Worm (Caenorhabditis elegans) whole organism, L4 larva: ENCODE results near the gene C49H3.12.

Source experiments
- D1046.2 ChIP-seq: fragments of 200-800 bp; sonication (Bioruptor generic); IDR thresholded peaks from 2 replicates; pipeline ENCODE4 v1.3.6; 2022; ENCODE audit warnings: missing genetic modification characterization, missing compliant biosample characterization
- F26F4.8 ChIP-seq: fragments of 200-800 bp; sonication (Bioruptor generic); conservative IDR thresholded peaks from 2 replicates; pipeline ENCODE4 v1.3.6; 2022; ENCODE audit warnings: missing genetic modification characterization, missing compliant biosample characterization
- R02D3.7 ChIP-seq: fragments of 150-350 bp; sonication (generic microtip); optimal IDR thresholded peaks from 3 replicates; lab custom pipeline; 2014; ENCODE audit warnings: missing biosample characterization, missing genetic modification characterization
- T20F7.1 ChIP-seq: fragments of 200-800 bp; sonication (Bioruptor generic); optimal IDR thresholded peaks from 2 replicates; lab custom pipeline; 2018; ENCODE audit warnings: mild to moderate bottlenecking, missing genetic modification characterization, missing compliant biosample characterization
- Y5F2A.4 ChIP-seq: fragments of 200-800 bp; sonication (Bioruptor generic); optimal IDR thresholded peaks from 2 replicates; lab custom pipeline; 2018; ENCODE audit warnings: mild to moderate bottlenecking, missing genetic modification characterization, missing compliant biosample characterization
- Y75B8A.6 ChIP-seq: fragments of 200-800 bp; sonication (Bioruptor generic); IDR thresholded peaks from 2 replicates; pipeline ENCODE4 v1.3.6; 2022; ENCODE audit warnings: missing genetic modification reagents, missing genetic modification characterization, missing compliant biosample characterization
- ZK546.5 ChIP-seq, 2 experiments: sonication (generic microtip); optimal IDR thresholded peaks; 2 replicates each; lab custom pipeline; 2017; ENCODE audit warnings: missing biosample characterization in 2 of 2, missing genetic modification characterization in 2 of 2
- aha-1 ChIP-seq: fragments of 150-350 bp; peaks from one replicate; lab custom pipeline; 2014; ENCODE audit warnings: missing biosample characterization, missing genetic modification characterization
- aly-2 ChIP-seq: sonication (generic microtip); optimal IDR thresholded peaks from 2 replicates; lab custom pipeline; 2018; ENCODE audit warnings: missing biosample characterization, missing genetic modification characterization
- arid-1 ChIP-seq: fragments of 200-800 bp; sonication (Bioruptor generic); conservative IDR thresholded peaks from 2 replicates; pipeline ENCODE4 v1.3.6; 2022; ENCODE audit warnings: missing genetic modification reagents, missing genetic modification characterization, missing compliant biosample characterization
- ceh-32 ChIP-seq: sonication (generic microtip); optimal IDR thresholded peaks from 2 replicates; lab custom pipeline; 2016; ENCODE audit warnings: mild to moderate bottlenecking, missing genetic modification characterization, missing compliant biosample characterization; ENCODE audit not compliant: poor library complexity
- ceh-82 ChIP-seq: sonication (generic microtip); optimal IDR thresholded peaks from 2 replicates; lab custom pipeline; 2017; ENCODE audit warnings: missing biosample characterization, missing genetic modification characterization
- cey-2 ChIP-seq: sonication (generic microtip); optimal IDR thresholded peaks from 3 replicates; lab custom pipeline; 2017; ENCODE audit warnings: missing genetic modification characterization, mild to moderate bottlenecking, missing compliant biosample characterization, antibody characterized with exemption, borderline replicate concordance; ENCODE audit not compliant: insufficient read depth
- ctbp-1 ChIP-seq: fragments of 200-800 bp; sonication (Bioruptor generic); IDR thresholded peaks from 2 replicates; pipeline ENCODE4 v1.3.6; 2022; ENCODE audit warnings: missing genetic modification reagents, missing genetic modification characterization, missing compliant biosample characterization
- daf-19 ChIP-seq: fragments of 200-800 bp; sonication (Bioruptor generic); conservative IDR thresholded peaks from 2 replicates; pipeline ENCODE4 v1.3.6; 2022; ENCODE audit warnings: missing genetic modification characterization, missing compliant biosample characterization
- daf-8 ChIP-seq: fragments of 200-800 bp; sonication (Bioruptor generic); IDR thresholded peaks from 2 replicates; pipeline ENCODE4 v1.3.6; 2022; ENCODE audit warnings: missing genetic modification characterization, missing compliant biosample characterization
- dmd-9 ChIP-seq: fragments of 200-800 bp; sonication (Bioruptor generic); IDR thresholded peaks from 2 replicates; pipeline ENCODE4 v1.3.6; 2022; ENCODE audit warnings: missing genetic modification reagents, missing genetic modification characterization, missing compliant biosample characterization
- dpl-1 ChIP-seq: fragments of 150-350 bp; optimal IDR thresholded peaks from 2 replicates; lab custom pipeline; 2014; ENCODE audit warnings: missing biosample characterization, missing genetic modification reagents, missing genetic modification characterization
- duxl-1 ChIP-seq: sonication (generic microtip); optimal IDR thresholded peaks from 2 replicates; lab custom pipeline; 2016; ENCODE audit warnings: mild to moderate bottlenecking, missing genetic modification characterization, moderate library complexity, missing compliant biosample characterization; ENCODE audit not compliant: poor library complexity
- dve-1 ChIP-seq: sonication (generic microtip); optimal IDR thresholded peaks from 2 replicates; lab custom pipeline; 2017; ENCODE audit warnings: antibody characterized with exemption, mild to moderate bottlenecking, missing genetic modification characterization, missing compliant biosample characterization; ENCODE audit not compliant: insufficient read depth
- egl-27 ChIP-seq: sonication (generic microtip); optimal IDR thresholded peaks from 3 replicates; lab custom pipeline; 2017; ENCODE audit warnings: missing biosample characterization, missing genetic modification reagents, missing genetic modification characterization
- fos-1 ChIP-seq: fragments of 150-350 bp; optimal IDR thresholded peaks from 2 replicates; lab custom pipeline; 2014; ENCODE audit warnings: missing biosample characterization, missing genetic modification characterization
- hif-1 ChIP-seq, 2 experiments: sonication (generic microtip); optimal IDR thresholded peaks; 2 replicates each; lab custom pipeline; 2016 to 2017; ENCODE audit warnings: missing compliant biosample characterization in 2 of 2, missing genetic modification characterization in 2 of 2, missing genetic modification reagents in 2 of 2, missing genotype in 2 of 2, mild to moderate bottlenecking in 1 of 2
- hlh-11 ChIP-seq: fragments of 200-800 bp; sonication (Bioruptor generic); optimal IDR thresholded peaks from 2 replicates; lab custom pipeline; 2018; ENCODE audit warnings: mild to moderate bottlenecking, missing genetic modification characterization, missing compliant biosample characterization
- lim-7 ChIP-seq: fragments of 200-800 bp; sonication (Bioruptor generic); IDR thresholded peaks from 2 replicates; pipeline ENCODE4 v1.3.6; 2022; ENCODE audit warnings: missing genetic modification characterization, missing compliant biosample characterization
- lin-1 ChIP-seq: fragments of 200-800 bp; sonication (Bioruptor generic); IDR thresholded peaks from 2 replicates; pipeline ENCODE4 v1.3.6; 2022; ENCODE audit warnings: missing genetic modification reagents, missing genetic modification characterization, missing compliant biosample characterization
- lin-29 ChIP-seq: fragments of 200-800 bp; sonication (Bioruptor generic); IDR thresholded peaks from 2 replicates; pipeline ENCODE4 v1.3.6; 2022; ENCODE audit warnings: missing genetic modification reagents, missing genetic modification characterization, missing compliant biosample characterization
- madf-5 ChIP-seq, 2 experiments: fragments of 200-800 bp; sonication (Bioruptor generic); IDR thresholded peaks; 2 replicates each; pipeline ENCODE4 v1.3.6; 2022; ENCODE audit warnings: missing compliant biosample characterization in 2 of 2, missing genetic modification characterization in 2 of 2
- mes-2 ChIP-seq: sonication (generic microtip); optimal IDR thresholded peaks from 2 replicates; lab custom pipeline; 2016; ENCODE audit warnings: missing genotype, mild to moderate bottlenecking, missing genetic modification characterization, missing compliant biosample characterization; ENCODE audit not compliant: poor library complexity, severe bottlenecking
- mxl-2 ChIP-seq: fragments of 200-800 bp; sonication (Bioruptor generic); conservative IDR thresholded peaks from 2 replicates; pipeline ENCODE4 v1.3.6; 2022; ENCODE audit warnings: missing genetic modification reagents, missing genetic modification characterization, missing compliant biosample characterization
- mxl-3 ChIP-seq: fragments of 200-800 bp; sonication (Bioruptor generic); optimal IDR thresholded peaks from 2 replicates; lab custom pipeline; 2018; ENCODE audit warnings: mild to moderate bottlenecking, missing genetic modification characterization, missing compliant biosample characterization
- nhr-10 ChIP-seq: fragments of 150-350 bp; optimal IDR thresholded peaks from 2 replicates; lab custom pipeline; 2014; ENCODE audit warnings: missing biosample characterization, missing genetic modification characterization
- nhr-111 ChIP-seq: fragments of 200-800 bp; sonication (Bioruptor generic); optimal IDR thresholded peaks from 2 replicates; lab custom pipeline; 2018; ENCODE audit warnings: mild to moderate bottlenecking, missing genetic modification characterization, missing compliant biosample characterization
- nhr-237 ChIP-seq: sonication (generic microtip); optimal IDR thresholded peaks from 2 replicates; lab custom pipeline; 2017; ENCODE audit warnings: missing biosample characterization, missing genetic modification characterization
- pha-4 ChIP-seq, 2 experiments: fragments of 150-350 bp in 1 of 2; fragments of 200-800 bp in 1 of 2; sonication (Bioruptor generic) in 1 of 2; IDR thresholded peaks in 1 of 2; optimal IDR thresholded peaks in 1 of 2; 2 replicates each; pipeline versions ENCODE4 v1.3.6 to Lab custom; 2014 to 2022; ENCODE audit warnings: missing genetic modification characterization in 2 of 2, missing genetic modification reagents in 2 of 2, missing biosample characterization in 1 of 2, missing compliant biosample characterization in 1 of 2
- php-3 ChIP-seq: fragments of 200-800 bp; sonication (Bioruptor generic); IDR thresholded peaks from 2 replicates; pipeline ENCODE4 v1.3.6; 2022; ENCODE audit warnings: missing genetic modification reagents, missing genetic modification characterization, missing compliant biosample characterization
- pqm-1 ChIP-seq: sonication (generic microtip); optimal IDR thresholded peaks from 2 replicates; lab custom pipeline; 2017; ENCODE audit warnings: missing biosample characterization, missing genetic modification characterization
- rbr-2 ChIP-seq: sonication (generic microtip); optimal IDR thresholded peaks from 2 replicates; lab custom pipeline; 2016; ENCODE audit warnings: missing genotype, missing genetic modification characterization, missing compliant biosample characterization
- saeg-2 ChIP-seq: fragments of 200-800 bp; sonication (Bioruptor generic); IDR thresholded peaks from 2 replicates; pipeline ENCODE4 v1.3.6; 2022; ENCODE audit warnings: missing genetic modification reagents, missing genetic modification characterization, missing compliant biosample characterization
- set-16 ChIP-seq: fragments of 200-800 bp; sonication (Bioruptor generic); IDR thresholded peaks from 2 replicates; pipeline ENCODE4 v1.3.6; 2022; ENCODE audit warnings: missing genetic modification reagents, missing genetic modification characterization, missing compliant biosample characterization
- snpc-1.2 ChIP-seq: fragments of 200-800 bp; sonication (Bioruptor generic); IDR thresholded peaks from 2 replicates; pipeline ENCODE4 v1.3.6; 2022; ENCODE audit warnings: missing genetic modification reagents, missing genetic modification characterization, missing compliant biosample characterization
- snpc-4 ChIP-seq: fragments of 150-350 bp; optimal IDR thresholded peaks from 2 replicates; lab custom pipeline; 2014; ENCODE audit warnings: missing biosample characterization, missing genetic modification characterization
- tra-1 ChIP-seq: fragments of 200-800 bp; sonication (Bioruptor generic); IDR thresholded peaks from 2 replicates; pipeline ENCODE4 v1.3.6; 2022; ENCODE audit warnings: missing genetic modification reagents, missing genetic modification characterization, missing compliant biosample characterization
- unc-62 ChIP-seq, 3 experiments: fragments of 150-350 bp in 1 of 3; sonication (generic microtip); optimal IDR thresholded peaks in 2 of 3; peaks in 1 of 3; 1 replicate in 1 of 3; 2 replicates in 2 of 3; lab custom pipeline; 2014 to 2017; ENCODE audit warnings: missing biosample characterization in 3 of 3, missing genetic modification characterization in 3 of 3, missing genetic modification reagents in 3 of 3, missing genotype in 1 of 3
- vab-7 ChIP-seq: fragments of 200-800 bp; sonication (Bioruptor generic); IDR thresholded peaks from 2 replicates; pipeline ENCODE4 v1.3.6; 2022; ENCODE audit warnings: missing genetic modification reagents, missing genetic modification characterization, missing compliant biosample characterization
- zip-11 ChIP-seq: fragments of 200-800 bp; sonication (Bioruptor generic); IDR thresholded peaks from 2 replicates; pipeline ENCODE4 v1.3.6; 2022; ENCODE audit warnings: missing genetic modification characterization, missing compliant biosample characterization

The C49H3.12 gene

DNA sequence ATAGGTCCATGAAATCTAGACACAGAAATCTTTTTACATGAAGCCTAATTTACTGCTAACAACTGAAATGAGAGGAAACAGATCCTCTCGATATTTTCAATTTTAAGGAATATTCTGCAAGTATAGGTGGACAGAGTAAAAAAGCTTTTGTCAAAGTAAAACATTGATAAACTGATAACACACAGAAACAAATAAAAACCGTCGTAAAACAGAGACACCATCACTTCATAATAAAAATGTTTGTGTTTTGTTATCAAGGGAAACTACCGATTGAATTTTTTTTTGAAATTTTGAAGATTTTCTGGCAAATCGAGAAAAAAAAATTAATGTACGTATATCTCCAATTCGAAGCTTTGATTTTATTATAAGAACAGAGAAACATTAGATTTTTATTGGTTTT, 46.0 kb downstream of the C49H3.12 start (continued):
- TF ChIP-seq aly-2 (tag; lab: Kevin White, UChicago) (no peak), hlh-11 (tag; lab: Kevin White, UChicago) (no peak), D1046.2 (no peak), set-16 (no peak), nhr-10 (tag; lab: Kevin White, UChicago) (no peak), pqm-1 (tag; lab: Kevin White, UChicago) (peak; percentile 49), nhr-111 (GFP tag; lab: Kevin White, UChicago) (no peak), mxl-2 (GFP tag; lab: Robert Waterston, UW) (no peak), snpc-1.2 (GFP tag; lab: Robert Waterston, UW) (no peak), ctbp-1 (GFP tag; lab: Robert Waterston, UW) (no peak), tra-1 (GFP tag; lab: Robert Waterston, UW) (no peak), daf-8 (GFP tag; lab: Robert Waterston, UW) (no peak), dve-1 (peak; percentile 44), unc-62 (GFP tag; optimal IDR thresholded peaks at IDR 0.05 in 1 of 2; lab: Kevin White, UChicago) (no peak), unc-62 (tag; optimal IDR thresholded peaks at IDR 0.05; lab: Kevin White, UChicago) (no peak), duxl-1 (tag; lab: Kevin White, UChicago) (no peak), ceh-32 (tag; lab: Kevin White, UChicago) (no peak), lin-29 (no peak)

DNA sequence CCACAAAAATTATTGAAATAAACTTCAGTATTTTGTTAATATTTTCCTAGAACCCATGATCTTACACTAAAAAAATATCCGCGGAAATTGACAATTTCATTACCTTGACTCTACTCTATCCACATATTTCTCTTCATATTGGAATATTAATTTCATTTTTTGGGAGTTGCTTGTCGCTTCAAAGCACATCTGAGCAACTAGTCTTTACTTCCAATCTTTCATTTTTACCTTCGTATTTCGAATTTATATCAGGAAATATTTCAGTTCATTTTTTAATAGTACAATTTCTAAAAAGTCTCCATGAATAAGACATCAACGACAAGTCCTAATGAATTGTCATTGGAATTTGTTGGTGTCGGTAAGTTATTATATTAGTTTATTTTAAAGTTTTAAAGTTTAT, 48.1 kb downstream of the C49H3.12 start, which contains the start of gene srt-73:
Gene srt-73, plus strand, starts transcription at position 301 of the 400 bp plus-strand sequence.
- TF ChIP-seq ctbp-1 (GFP tag; lab: Robert Waterston, UW) (no peak), hif-1 (tag; optimal IDR thresholded peaks at IDR 0.05; lab: Kevin White, UChicago) (no peak), hlh-11 (tag; lab: Kevin White, UChicago) (no peak), lin-1 (GFP tag; lab: Robert Waterston, UW) (no peak), fos-1 (no peak), Y5F2A.4 (no peak), vab-7 (GFP tag; lab: Robert Waterston, UW) (no peak), Y75B8A.6 (GFP tag; lab: Robert Waterston, UW) (no peak), T20F7.1 (GFP tag; lab: Kevin White, UChicago) (no peak), mxl-3 (GFP tag; lab: Kevin White, UChicago) (no peak), madf-5 (GFP tag; IDR thresholded peaks at IDR 0.05; lab: Robert Waterston, UW) (no peak), aha-1 (tag; lab: Kevin White, UChicago) (no peak), R02D3.7 (tag; lab: Kevin White, UChicago) (no peak), dpl-1 (GFP tag; lab: Kevin White, UChicago) (no peak), egl-27 (tag; lab: Kevin White, UChicago) (no peak), zip-11 (no peak), ceh-82 (tag; lab: Kevin White, UChicago) (no peak), mes-2 (tag; lab: Kevin White, UChicago) (no peak), rbr-2 (no peak)

DNA sequence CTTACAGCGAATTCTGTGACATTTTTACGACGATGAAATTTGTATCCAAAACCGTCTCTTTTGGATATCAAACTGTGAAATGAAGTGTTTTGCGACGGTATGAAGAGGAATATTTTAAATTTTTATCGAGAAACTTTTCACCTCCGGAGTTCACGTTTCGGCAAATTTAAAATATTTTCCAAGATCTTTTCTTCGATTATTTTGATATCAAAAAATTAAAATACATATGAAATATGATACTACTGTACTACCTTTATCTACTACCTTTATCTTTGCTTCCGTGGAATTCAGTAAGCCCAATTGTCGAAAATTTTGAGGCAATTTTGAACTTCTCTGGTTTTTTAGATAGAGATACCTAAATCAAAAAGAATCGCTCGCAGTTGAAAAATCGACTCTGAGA, 49.3 kb downstream of the C49H3.12 start, which contains the start of gene kin-26:
Gene kin-26, minus strand, starts transcription at position 101 of the 400 bp plus-strand sequence.
- TF ChIP-seq lim-7 (GFP tag; lab: Robert Waterston, UW) (no peak), ZK546.5 (tag; optimal IDR thresholded peaks at IDR 0.05; lab: Kevin White, UChicago) (no peak), F26F4.8 (GFP tag; lab: Robert Waterston, UW) (no peak), dmd-9 (GFP tag; lab: Robert Waterston, UW) (no peak), pha-4 (GFP tag; IDR thresholded peaks at IDR 0.05; lab: Robert Waterston, UW) (no peak), pha-4 (tag; optimal IDR thresholded peaks at IDR 0.05; lab: Kevin White, UChicago) (no peak), php-3 (no peak), T20F7.1 (GFP tag; lab: Kevin White, UChicago) (no peak), snpc-4 (no peak), arid-1 (GFP tag; lab: Robert Waterston, UW) (no peak), daf-19 (GFP tag; lab: Robert Waterston, UW) (no peak), ctbp-1 (GFP tag; lab: Robert Waterston, UW) (no peak), saeg-2 (GFP tag; lab: Robert Waterston, UW) (no peak), nhr-237 (tag; lab: Kevin White, UChicago) (no peak), cey-2 (tag; lab: Kevin White, UChicago) (no peak), ceh-32 (tag; lab: Kevin White, UChicago) (no peak)
